Fruit fly (Drosophila melanogaster) whole organism, larva: Measurements from ENCODE around the gene CG14252.

Experiments used
- noc ChIP-seq: fragments of 200-800 bp; sonication (Bioruptor generic); optimal IDR thresholded peaks from 3 replicates; lab custom pipeline; 2019; ENCODE audit warnings: missing biosample characterization, mild to moderate bottlenecking, missing genetic modification characterization, moderate library complexity

The CG14252 gene

dm6 chr3R:26945233-26945632, at the start of gene CG14252:
TSS of gene CG14252 (plus strand) at chr3R:26945534.
- TF ChIP-seq noc (tag; lab: Kevin White, UChicago): no peak

- no peak for TF ChIP-seq noc (tag; lab: Kevin White, UChicago)
Measured at dm6 chr3R:26896260-26896659, 49.1 kb upstream of the CG14252 start.

- TF ChIP-seq noc (tag; lab: Kevin White, UChicago): no peak
Measured at dm6 chr3R:26897302-26897701, 48.0 kb upstream of the CG14252 start.

dm6 chr3R:26899982-26900381, 45.4 kb upstream of the CG14252 start:
- TF ChIP-seq noc (tag; lab: Kevin White, UChicago): no peak

- no peak for TF ChIP-seq noc (tag; lab: Kevin White, UChicago)
Measured at dm6 chr3R:26906034-26906433, 39.3 kb upstream of the CG14252 start.

- no peak for TF ChIP-seq noc (tag; lab: Kevin White, UChicago)
Measured at dm6 chr3R:26906711-26907510, 38.4 kb upstream of the CG14252 start.

dm6 chr3R:26908750-26909149, 36.6 kb upstream of the CG14252 start:
- TF ChIP-seq noc (tag; lab: Kevin White, UChicago): no peak

dm6 chr3R:26912615-26913014, 32.7 kb upstream of the CG14252 start, which contains the start of gene Ets97D:
TSS of gene Ets97D (minus strand) at chr3R:26912886.
- TF ChIP-seq noc (tag; lab: Kevin White, UChicago): no peak

- peak; percentile 52 for TF ChIP-seq noc (tag; lab: Kevin White, UChicago)
Measured at dm6 chr3R:26915463-26915925, 29.8 kb upstream of the CG14252 start, which contains the start of gene CG46339. TSS of gene CG46339 (plus strand) at chr3R:26915761.

dm6 chr3R:26918857-26919256, 26.5 kb upstream of the CG14252 start:
- no peak for TF ChIP-seq noc (tag; lab: Kevin White, UChicago)

- peak; percentile 54 for TF ChIP-seq noc (tag; lab: Kevin White, UChicago)
Measured at dm6 chr3R:26923830-26924333, 21.5 kb upstream of the CG14252 start.

- no peak for TF ChIP-seq noc (tag; lab: Kevin White, UChicago)
Measured at dm6 chr3R:26926477-26926876, 18.9 kb upstream of the CG14252 start.

- TF ChIP-seq noc (tag; lab: Kevin White, UChicago): peak; percentile 25
Measured at dm6 chr3R:26928424-26928823, 16.9 kb upstream of the CG14252 start.

dm6 chr3R:26933885-26934284, 11.4 kb upstream of the CG14252 start:
- no peak for TF ChIP-seq noc (tag; lab: Kevin White, UChicago)

dm6 chr3R:26934523-26934922, 10.8 kb upstream of the CG14252 start:
- TF ChIP-seq noc (tag; lab: Kevin White, UChicago): no peak

dm6 chr3R:26935400-26935799, 9.9 kb upstream of the CG14252 start:
- no peak for TF ChIP-seq noc (tag; lab: Kevin White, UChicago)

- TF ChIP-seq noc (tag; lab: Kevin White, UChicago): no peak
Measured at dm6 chr3R:26936501-26936900, 8.8 kb upstream of the CG14252 start.
